Worm (Caenorhabditis elegans): Measurements from ENCODE around the gene urm-1.

DNA sequence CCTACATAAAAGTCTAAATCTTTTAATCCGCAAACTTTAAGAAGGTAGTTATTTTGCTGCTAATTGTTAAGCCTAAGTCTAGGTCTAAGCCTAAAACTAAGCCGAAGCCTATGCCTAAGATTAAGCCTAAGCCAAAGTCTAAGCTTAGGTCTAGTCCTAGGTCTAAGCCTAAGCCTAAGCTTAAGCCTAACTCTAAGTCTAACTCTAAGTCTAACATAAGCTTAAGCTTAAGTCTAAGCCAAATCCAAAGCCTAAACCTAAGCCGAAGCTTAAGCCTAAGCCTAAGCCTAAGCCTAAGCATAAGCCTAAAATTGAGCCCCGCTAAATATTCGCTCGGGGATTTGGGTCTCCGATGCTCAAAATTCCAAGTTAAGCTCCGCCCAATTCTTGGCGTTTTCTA is 15.9 kb downstream of the urm-1 start:
- TF ChIP-seq nhr-12 (tag; optimal IDR thresholded peaks at IDR 0.05) (no peak), fos-1 (tag; optimal IDR thresholded peaks at IDR 0.05) (no peak), ceh-82 (tag; optimal IDR thresholded peaks at IDR 0.05) (no peak), lin-14 (GFP tag; optimal IDR thresholded peaks at IDR 0.05) (no peak)
